Worm (Caenorhabditis elegans): ENCODE data around the gene srw-77.

The srw-77 gene

DNA sequence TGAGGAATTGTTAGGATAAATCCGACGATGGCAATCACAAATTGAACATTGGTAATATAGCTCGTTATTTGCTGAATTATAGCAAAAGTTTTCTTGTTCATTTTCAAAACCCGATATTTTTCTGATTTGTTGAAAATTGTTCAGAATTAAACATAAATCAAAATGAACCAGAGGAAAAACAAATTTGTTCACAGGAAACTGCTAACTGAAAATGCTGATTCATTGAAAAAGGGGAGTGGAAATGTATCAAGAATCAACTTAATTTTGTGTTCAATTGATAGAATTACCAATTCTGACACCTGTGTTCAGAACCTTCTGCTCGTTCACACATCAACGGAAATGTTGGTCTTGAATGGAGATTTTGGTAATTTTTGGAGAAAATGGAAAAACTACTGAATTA, at the start of gene srw-77:
Gene srw-77, minus strand, starts transcription at position 101 of the 400 bp plus-strand sequence.
- TF ChIP-seq nfya-1 (tag; optimal IDR thresholded peaks at IDR 0.05) (no peak), unc-86 (tag; optimal IDR thresholded peaks at IDR 0.05) (no peak), unc-55 (GFP tag; optimal IDR thresholded peaks at IDR 0.05) (no peak), ama-1 (optimal IDR thresholded peaks at IDR 0.05) (no peak), sdc-2 (tag; optimal IDR thresholded peaks at IDR 0.05) (no peak), tbx-7 (tag; optimal IDR thresholded peaks at IDR 0.05) (no peak), elt-4 (tag; optimal IDR thresholded peaks at IDR 0.05) (no peak), unc-42 (tag; optimal IDR thresholded peaks at IDR 0.05) (no peak), ceh-6 (GFP tag; optimal IDR thresholded peaks at IDR 0.05) (no peak), ceh-14 (tag; optimal IDR thresholded peaks at IDR 0.05) (no peak), ref-2 (tag; optimal IDR thresholded peaks at IDR 0.05) (no peak), pqm-1 (tag; optimal IDR thresholded peaks at IDR 0.05) (no peak), C38D4.7 (GFP tag; optimal IDR thresholded peaks at IDR 0.05) (no peak), unc-3 (GFP tag; conservative IDR thresholded peaks at IDR 0.05) (no peak), unc-3 (tag; optimal IDR thresholded peaks at IDR 0.05) (no peak), ceh-48 (tag; optimal IDR thresholded peaks at IDR 0.05) (no peak), elt-2 (tag; optimal IDR thresholded peaks at IDR 0.05) (no peak), ceh-19 (GFP tag; optimal IDR thresholded peaks at IDR 0.05) (no peak), sox-2 (GFP tag; IDR thresholded peaks at IDR 0.05) (no peak), hlh-8 (tag; optimal IDR thresholded peaks at IDR 0.05) (no peak), ceh-9 (tag; optimal IDR thresholded peaks at IDR 0.05) (no peak)

DNA sequence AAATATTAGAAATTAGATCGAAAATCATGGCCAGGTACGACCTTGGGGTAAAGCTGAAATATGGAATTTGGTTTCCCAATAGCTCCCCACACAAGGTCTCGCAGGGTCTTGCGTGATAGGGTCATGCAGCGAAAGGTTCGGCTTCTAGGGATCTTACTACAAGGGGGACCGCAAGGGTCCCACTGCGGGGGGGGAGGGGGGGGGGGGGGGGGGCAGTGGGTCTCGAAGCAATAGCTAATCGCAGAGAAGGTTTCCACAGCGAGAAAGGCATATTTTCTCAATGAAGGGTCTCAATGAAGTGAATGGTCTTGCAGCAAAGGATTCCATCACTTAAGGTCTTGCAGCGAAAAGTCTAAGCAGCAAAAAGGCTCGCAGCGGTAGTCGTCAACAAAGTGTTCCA, 49.5 kb upstream of the srw-77 start:
- no peak for TF ChIP-seq sox-4 (tag; optimal IDR thresholded peaks at IDR 0.05)

ce11 chrV:16687227-16687626, 43.8 kb upstream of the srw-77 start, which contains the start of gene srz-102:
srz-102 (plus strand) TSS chrV:16687527.
- TF ChIP-seq ceh-45 (GFP tag; IDR thresholded peaks at IDR 0.05) (no peak), ceh-48 (tag; optimal IDR thresholded peaks at IDR 0.05) (no peak), C38D4.7 (GFP tag; optimal IDR thresholded peaks at IDR 0.05) (no peak), pax-1 (tag; optimal IDR thresholded peaks at IDR 0.05) (no peak), syd-9 (tag; optimal IDR thresholded peaks at IDR 0.05) (no peak), tbx-2 (tag; optimal IDR thresholded peaks at IDR 0.05) (no peak), hlh-13 (GFP tag; optimal IDR thresholded peaks at IDR 0.05) (no peak), elt-4 (tag; optimal IDR thresholded peaks at IDR 0.05) (no peak), sox-4 (tag; optimal IDR thresholded peaks at IDR 0.05) (no peak), ceh-18 (tag; optimal IDR thresholded peaks at IDR 0.05) (no peak), gmeb-2 (tag; optimal IDR thresholded peaks at IDR 0.05) (no peak), hlh-8 (tag; optimal IDR thresholded peaks at IDR 0.05) (no peak), nfya-1 (tag; optimal IDR thresholded peaks at IDR 0.05) (no peak), zip-5 (tag; optimal IDR thresholded peaks at IDR 0.05) (no peak), pha-4 (tag; optimal IDR thresholded peaks at IDR 0.05) (no peak), che-1 (tag; optimal IDR thresholded peaks at IDR 0.05) (no peak)

DNA sequence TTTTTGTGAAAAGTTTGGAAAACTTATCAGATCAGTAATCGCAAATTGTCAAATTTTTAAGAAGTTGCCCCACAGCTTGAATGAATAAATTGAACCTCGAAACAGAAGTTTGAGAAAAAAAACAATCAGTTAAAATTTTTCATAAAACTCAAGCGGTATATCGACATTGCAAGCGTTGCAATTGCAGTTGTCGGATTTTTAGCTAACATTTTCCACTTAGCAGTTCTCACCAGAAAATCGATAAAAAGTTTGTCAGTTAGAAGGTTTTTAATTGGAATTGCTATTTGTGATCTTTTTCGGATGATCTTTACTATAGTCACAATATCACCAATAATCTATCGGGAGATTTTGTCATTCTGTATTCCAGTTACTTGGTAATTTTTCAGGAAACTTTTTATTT, 42.3 kb upstream of the srw-77 start, which contains the start of gene srw-43:
Gene srw-43, plus strand, starts transcription at position 301 of the 400 bp plus-strand sequence.
- TF ChIP-seq F13H6.1 (tag; optimal IDR thresholded peaks at IDR 0.05) (no peak), elt-4 (tag; optimal IDR thresholded peaks at IDR 0.05) (no peak), ref-2 (tag; optimal IDR thresholded peaks at IDR 0.05) (no peak), ceh-45 (GFP tag; IDR thresholded peaks at IDR 0.05) (no peak), hlh-15 (tag; optimal IDR thresholded peaks at IDR 0.05) (no peak), ceh-22 (tag; optimal IDR thresholded peaks at IDR 0.05) (no peak), T23F11.4 (GFP tag; optimal IDR thresholded peaks at IDR 0.05) (no peak)

DNA sequence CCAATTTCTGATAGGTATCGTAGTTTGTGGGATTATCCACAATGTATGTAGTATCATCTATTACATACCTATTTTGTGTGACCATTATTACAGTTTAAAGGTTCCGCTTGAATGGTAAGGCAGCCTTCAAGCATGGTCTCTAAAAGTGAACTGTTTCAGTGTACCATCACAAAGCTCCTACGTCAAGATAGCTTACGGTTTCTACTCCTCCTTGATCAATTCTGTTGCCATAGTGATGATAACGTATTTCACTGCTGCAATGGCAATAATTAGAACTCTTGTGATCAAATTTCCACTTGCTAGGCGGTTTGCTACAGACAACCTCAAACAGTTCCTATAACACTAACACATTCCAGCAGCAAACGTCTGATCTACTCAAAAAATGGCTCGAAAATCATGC, 39.9 kb upstream of the srw-77 start:
- no peak for TF ChIP-seq unc-3 (GFP tag; conservative IDR thresholded peaks at IDR 0.05)
- no peak for TF ChIP-seq unc-3 (tag; optimal IDR thresholded peaks at IDR 0.05)
- TF ChIP-seq pros-1 (tag; optimal IDR thresholded peaks at IDR 0.05) = no peak
- TF ChIP-seq fax-1 (tag; optimal IDR thresholded peaks at IDR 0.05) = no peak
- TF ChIP-seq tbx-7 (tag; optimal IDR thresholded peaks at IDR 0.05) = no peak
- no peak for TF ChIP-seq ceh-45 (GFP tag; IDR thresholded peaks at IDR 0.05)
- no peak for TF ChIP-seq hlh-13 (GFP tag; optimal IDR thresholded peaks at IDR 0.05)
- TF ChIP-seq ceh-2 (tag; optimal IDR thresholded peaks at IDR 0.05) = no peak

Data from whole organism, late embryonic.